Worm (Caenorhabditis elegans) whole organism, young adult: ENCODE data around the gene str-243.

Experiments used
- Y53F4B.3 ChIP-seq: fragments of 200-800 bp; sonication (Bioruptor generic); IDR thresholded peaks from 2 replicates; pipeline ENCODE4 v1.3.6; 2022; ENCODE audit warnings: missing genetic modification reagents, missing genetic modification characterization, missing compliant biosample characterization
- attf-3 ChIP-seq: fragments of 200-800 bp; sonication (Bioruptor generic); conservative IDR thresholded peaks from 2 replicates; pipeline ENCODE4 v1.3.6; 2022; ENCODE audit warnings: missing genetic modification reagents, missing genetic modification characterization, missing compliant biosample characterization
- unc-62 ChIP-seq: fragments of 150-350 bp; optimal IDR thresholded peaks from 2 replicates; lab custom pipeline; 2014; ENCODE audit warnings: missing biosample characterization, missing genetic modification reagents, missing genetic modification characterization

ce11 chrV:1511537-1511936 lies 11.0 kb upstream of the str-243 start, which contains the start of gene nhr-260:
- TF ChIP-seq Y53F4B.3 (GFP tag; lab: Robert Waterston, UW) (no peak), unc-62 (GFP tag; lab: Kevin White, UChicago) (no peak), attf-3 (GFP tag; lab: Robert Waterston, UW) (no peak)
